Fruit fly (Drosophila melanogaster) whole organism, embryonic: ENCODE measurements around the gene CG11679.

Source experiments
- Atf6 ChIP-seq: fragments of 200-800 bp; sonication (Bioruptor generic); IDR thresholded peaks from 2 replicates; pipeline ENCODE4 v1.3.6; 2022; ENCODE audit warnings: missing biosample characterization, missing genetic modification characterization
- Blimp-1 ChIP-seq: fragments of 200-800 bp; sonication (Bioruptor generic); optimal IDR thresholded peaks from 3 replicates; lab custom pipeline; 2018; ENCODE audit warnings: missing biosample characterization, missing genetic modification characterization, mild to moderate bottlenecking, moderate library complexity, missing genetic modification reagents
- C15 ChIP-seq: fragments of 200-800 bp; sonication (Bioruptor generic); IDR thresholded peaks from 3 replicates; pipeline ENCODE4 v1.3.6; 2022; ENCODE audit warnings: missing biosample characterization, missing genetic modification characterization
- CG10431 ChIP-seq: fragments of 200-800 bp; sonication (Bioruptor generic); optimal IDR thresholded peaks from 3 replicates; lab custom pipeline; 2018; ENCODE audit warnings: missing biosample characterization, mild to moderate bottlenecking, missing genetic modification characterization
- CG10654 ChIP-seq: fragments of 200-800 bp; sonication (Bioruptor generic); optimal IDR thresholded peaks from 2 replicates; lab custom pipeline; 2016; ENCODE audit warnings: missing biosample characterization, missing genetic modification characterization
- CG1233 ChIP-seq: fragments of 200-800 bp; sonication (Bioruptor generic); optimal IDR thresholded peaks from 4 replicates; lab custom pipeline; 2018; ENCODE audit warnings: missing biosample characterization, mild to moderate bottlenecking, missing genetic modification characterization
- CG13287 ChIP-seq: fragments of 200-800 bp; sonication (Bioruptor generic); IDR thresholded peaks from 2 replicates; pipeline ENCODE4 v1.3.6; 2022; ENCODE audit warnings: missing biosample characterization, missing genetic modification characterization; ENCODE audit not compliant: partially characterized antibody
- CG13775 ChIP-seq: fragments of 200-800 bp; sonication (Bioruptor generic); optimal IDR thresholded peaks from 3 replicates; lab custom pipeline; 2017; ENCODE audit warnings: missing biosample characterization, mild to moderate bottlenecking, missing genetic modification characterization
- CG18476 ChIP-seq: fragments of 200-800 bp; sonication (Bioruptor generic); optimal IDR thresholded peaks from 2 replicates; lab custom pipeline; 2016; ENCODE audit warnings: missing biosample characterization, mild to moderate bottlenecking, missing genetic modification characterization
- CG2116 ChIP-seq: fragments of 200-800 bp; sonication (Bioruptor generic); optimal IDR thresholded peaks from 3 replicates; lab custom pipeline; 2018; ENCODE audit warnings: missing biosample characterization, mild to moderate bottlenecking, missing genetic modification characterization
- CG31224 ChIP-seq: fragments of 200-800 bp; sonication (Bioruptor generic); IDR thresholded peaks from 2 replicates; pipeline ENCODE4 v1.3.6; 2022; ENCODE audit warnings: missing biosample characterization, missing genetic modification characterization
- CG32767 ChIP-seq: fragments of 200-800 bp; sonication (Bioruptor generic); IDR thresholded peaks from 2 replicates; pipeline ENCODE4 v1.3.6; 2022; ENCODE audit warnings: missing biosample characterization, missing genetic modification characterization
- CG34224 ChIP-seq: fragments of 200-800 bp; sonication (Bioruptor generic); IDR thresholded peaks from 3 replicates; pipeline ENCODE4 v1.3.6; 2022; ENCODE audit warnings: missing biosample characterization, missing genetic modification characterization; ENCODE audit not compliant: partially characterized antibody
- CG34376 ChIP-seq: fragments of 200-800 bp; sonication (Bioruptor generic); optimal IDR thresholded peaks from 2 replicates; lab custom pipeline; 2018; ENCODE audit warnings: missing biosample characterization, mild to moderate bottlenecking, missing genetic modification characterization
- CG4360 ChIP-seq: fragments of 200-800 bp; sonication (Bioruptor generic); IDR thresholded peaks from 2 replicates; pipeline ENCODE4 v1.3.6; 2022; ENCODE audit warnings: missing biosample characterization, missing genetic modification characterization
- CG4820 ChIP-seq: fragments of 200-800 bp; sonication (Bioruptor generic); optimal IDR thresholded peaks from 3 replicates; lab custom pipeline; 2016; ENCODE audit warnings: missing biosample characterization, missing genetic modification characterization
- CG5180 ChIP-seq: fragments of 200-800 bp; sonication (Bioruptor generic); optimal IDR thresholded peaks from 3 replicates; lab custom pipeline; 2017; ENCODE audit warnings: missing biosample characterization, missing genetic modification characterization, mild to moderate bottlenecking, moderate library complexity, missing genetic modification reagents
- CG5953 ChIP-seq: fragments of 200-800 bp; sonication (Bioruptor generic); IDR thresholded peaks from 2 replicates; pipeline ENCODE4 v1.3.6; 2022; ENCODE audit warnings: missing biosample characterization, missing genetic modification characterization
- CG8924 ChIP-seq: fragments of 200-800 bp; optimal IDR thresholded peaks from 3 replicates; lab custom pipeline; 2019; ENCODE audit warnings: missing biosample characterization, mild to moderate bottlenecking, missing genetic modification characterization, moderate library complexity
- CG9797 ChIP-seq: fragments of 200-800 bp; sonication (Bioruptor generic); optimal IDR thresholded peaks from 3 replicates; lab custom pipeline; 2018; ENCODE audit warnings: missing biosample characterization, mild to moderate bottlenecking, missing genetic modification characterization
- D19A ChIP-seq: fragments of 200-800 bp; optimal IDR thresholded peaks from 3 replicates; lab custom pipeline; 2019; ENCODE audit warnings: missing biosample characterization, mild to moderate bottlenecking, missing genetic modification characterization, moderate library complexity
- H15 ChIP-seq: fragments of 200-800 bp; sonication (Bioruptor generic); IDR thresholded peaks from 3 replicates; pipeline ENCODE4 v1.3.6; 2022; ENCODE audit warnings: missing biosample characterization, missing genetic modification characterization
- Hmx ChIP-seq: fragments of 200-800 bp; sonication (Bioruptor generic); optimal IDR thresholded peaks from 2 replicates; lab custom pipeline; 2016; ENCODE audit warnings: missing biosample characterization, missing genetic modification characterization
- Hr39 ChIP-seq: fragments of >200 bp; optimal IDR thresholded peaks from 2 replicates; lab custom pipeline; 2017
- MESR4 ChIP-seq: fragments of 200-800 bp; sonication (Bioruptor generic); optimal IDR thresholded peaks from 2 replicates; lab custom pipeline; 2018; ENCODE audit warnings: missing biosample characterization, mild to moderate bottlenecking, missing genetic modification characterization, moderate library complexity
- Nf-YB ChIP-seq: fragments of 200-800 bp; sonication (Bioruptor generic); optimal IDR thresholded peaks from 3 replicates; lab custom pipeline; 2019; ENCODE audit warnings: missing biosample characterization, mild to moderate bottlenecking, missing genetic modification characterization, moderate library complexity
- Pdp1 ChIP-seq, 2 experiments: fragments of 200-800 bp; sonication (Bioruptor generic); optimal IDR thresholded peaks; 3 replicates each; lab custom pipeline; 2016; ENCODE audit warnings: missing biosample characterization in 2 of 2, missing genetic modification characterization in 2 of 2, mild to moderate bottlenecking in 1 of 2, moderate library complexity in 1 of 2
- Ptx1 ChIP-seq: fragments of 200-800 bp; sonication (Bioruptor generic); IDR thresholded peaks from 2 replicates; pipeline ENCODE4 v1.3.6; 2022; ENCODE audit warnings: missing biosample characterization, missing genetic modification characterization
- Sin3A ChIP-seq: fragments of >200 bp; optimal IDR thresholded peaks from 2 replicates; lab custom pipeline; 2018
- Sox100B ChIP-seq: fragments of 200-800 bp; sonication (Bioruptor generic); optimal IDR thresholded peaks from 3 replicates; lab custom pipeline; 2018; ENCODE audit warnings: missing biosample characterization, mild to moderate bottlenecking, missing genetic modification characterization
- TFAM ChIP-seq: fragments of 200-800 bp; sonication (Bioruptor generic); optimal IDR thresholded peaks from 2 replicates; lab custom pipeline; 2017; ENCODE audit warnings: missing biosample characterization, missing genetic modification characterization, inconsistent platforms
- br ChIP-seq: fragments of >200 bp; optimal IDR thresholded peaks from 2 replicates; lab custom pipeline; 2017
- bsh ChIP-seq, 2 experiments: fragments of 200-800 bp; sonication (Bioruptor generic); optimal IDR thresholded peaks; 2 replicates each; lab custom pipeline; 2017 to 2018; ENCODE audit warnings: mild to moderate bottlenecking in 2 of 2, missing biosample characterization in 2 of 2, missing genetic modification characterization in 2 of 2, moderate library complexity in 1 of 2
- cad ChIP-seq: fragments of >200 bp; optimal IDR thresholded peaks from 2 replicates; lab custom pipeline; 2017; ENCODE audit warnings: missing biosample characterization, missing genetic modification characterization
- croc ChIP-seq: fragments of 200-800 bp; sonication (Bioruptor generic); conservative IDR thresholded peaks from 3 replicates; pipeline ENCODE4 v1.3.6; 2022; ENCODE audit warnings: missing biosample characterization, missing genetic modification characterization
- dysf ChIP-seq: fragments of 200-800 bp; sonication (Bioruptor generic); IDR thresholded peaks from 3 replicates; pipeline ENCODE4 v1.3.6; 2022; ENCODE audit warnings: missing biosample characterization, missing genetic modification characterization
- insv ChIP-seq, 2 experiments: fragments of 200-800 bp; sonication (Bioruptor generic); optimal IDR thresholded peaks; 3 replicates each; lab custom pipeline; 2016 to 2018; ENCODE audit warnings: missing biosample characterization in 2 of 2, missing genetic modification characterization in 2 of 2
- kah ChIP-seq: fragments of 200-800 bp; sonication (Bioruptor generic); optimal IDR thresholded peaks from 2 replicates; lab custom pipeline; 2018; ENCODE audit warnings: missing biosample characterization, mild to moderate bottlenecking, missing genetic modification characterization
- lab ChIP-seq: fragments of 200-800 bp; sonication (Bioruptor generic); optimal IDR thresholded peaks from 3 replicates; lab custom pipeline; 2017; ENCODE audit warnings: missing biosample characterization, missing genetic modification characterization, mild to moderate bottlenecking, moderate library complexity, missing genetic modification reagents
- mam ChIP-seq: fragments of 200-800 bp; sonication (Bioruptor generic); optimal IDR thresholded peaks from 3 replicates; lab custom pipeline; 2016; ENCODE audit warnings: missing biosample characterization, missing genetic modification characterization
- pfk ChIP-seq: fragments of 200-800 bp; sonication (Bioruptor generic); optimal IDR thresholded peaks from 2 replicates; lab custom pipeline; 2018; ENCODE audit warnings: missing biosample characterization, mild to moderate bottlenecking, missing genetic modification characterization, moderate library complexity
- sd ChIP-seq: fragments of 200-800 bp; sonication (Bioruptor generic); optimal IDR thresholded peaks from 3 replicates; lab custom pipeline; 2018; ENCODE audit warnings: missing biosample characterization, mild to moderate bottlenecking, missing genetic modification characterization, moderate library complexity
- so ChIP-seq: fragments of 200-800 bp; sonication (Bioruptor generic); IDR thresholded peaks from 3 replicates; pipeline ENCODE4 v1.3.6; 2022; ENCODE audit warnings: missing biosample characterization, missing genetic modification characterization
- tin ChIP-seq: fragments of 200-800 bp; sonication (Bioruptor generic); optimal IDR thresholded peaks from 3 replicates; lab custom pipeline; 2016; ENCODE audit warnings: missing biosample characterization, missing genetic modification characterization
- tna ChIP-seq: fragments of 200-800 bp; sonication (Bioruptor generic); IDR thresholded peaks from 2 replicates; pipeline ENCODE4 v1.3.6; 2022; ENCODE audit warnings: missing biosample characterization, missing genetic modification characterization; ENCODE audit not compliant: partially characterized antibody
- trh ChIP-seq: fragments of 200-800 bp; sonication (Bioruptor generic); optimal IDR thresholded peaks from 2 replicates; lab custom pipeline; 2016; ENCODE audit warnings: missing biosample characterization, missing genetic modification characterization
- unpg ChIP-seq: fragments of 200-800 bp; sonication (Bioruptor generic); optimal IDR thresholded peaks from 3 replicates; lab custom pipeline; 2018; ENCODE audit warnings: missing biosample characterization, mild to moderate bottlenecking, missing genetic modification characterization, moderate library complexity
- vvl ChIP-seq: fragments of 200-800 bp; sonication (Bioruptor generic); IDR thresholded peaks from 2 replicates; pipeline ENCODE4 v1.3.6; 2022; ENCODE audit warnings: missing biosample characterization, missing genetic modification characterization
- wor ChIP-seq: fragments of 200-800 bp; sonication (Bioruptor generic); IDR thresholded peaks from 2 replicates; pipeline ENCODE4 v1.3.6; 2022; ENCODE audit warnings: missing biosample characterization, missing genetic modification characterization
- zen2 ChIP-seq: fragments of 200-800 bp; sonication (Bioruptor generic); IDR thresholded peaks from 3 replicates; pipeline ENCODE4 v1.3.6; 2022; ENCODE audit warnings: missing biosample characterization, missing genetic modification characterization; ENCODE audit not compliant: partially characterized antibody

CG11679 gene

dm6 chrX:15709984-15710750 is 28.6 kb downstream of the CG11679 start, which contains the start of the genes CG9281 and CG15601 (continued):
- TF ChIP-seq bsh (GFP tag; optimal IDR thresholded peaks at IDR 0.05; lab: Kevin White, UChicago): no peak
- no peak for TF ChIP-seq CG4820 (GFP tag; lab: Kevin White, UChicago)
- peak in 1 of 2 experiments; percentile 83 for TF ChIP-seq Pdp1 (GFP tag; optimal IDR thresholded peaks at IDR 0.05; lab: Kevin White, UChicago)
- no peak for TF ChIP-seq sd (tag; lab: Kevin White, UChicago)
- no peak for TF ChIP-seq tin
- TF ChIP-seq croc: no peak
- no peak for TF ChIP-seq Ptx1 (GFP tag; lab: Robert Waterston, UW)
- TF ChIP-seq pfk: peak; percentile 89
- no peak; the same call in 1 of the 2 replicates for TF ChIP-seq Atf6 (GFP tag; lab: Robert Waterston, UW)
- no peak for TF ChIP-seq Hr39
- no peak for TF ChIP-seq D19A (tag; lab: Kevin White, UChicago)
- TF ChIP-seq tna: no peak
- no peak for TF ChIP-seq Sox100B (GFP tag; lab: Kevin White, UChicago)
- no peak for TF ChIP-seq TFAM (GFP tag; lab: Kevin White, UChicago)
- no peak for TF ChIP-seq CG10431 (GFP tag; lab: Kevin White, UChicago)
- no peak for TF ChIP-seq wor
- no peak for TF ChIP-seq CG5180 (GFP tag; lab: Kevin White, UChicago)
- no peak for TF ChIP-seq cad
- no peak for TF ChIP-seq CG5953 (GFP tag; lab: Robert Waterston, UW)
- peak; percentile 32; the same call in 1 of the 3 replicates for TF ChIP-seq dysf (GFP tag; lab: Robert Waterston, UW)
- TF ChIP-seq CG13775 (GFP tag; lab: Kevin White, UChicago): no peak
- TF ChIP-seq CG13287 (GFP tag; lab: Robert Waterston, UW): peak; percentile 20; the same call in 1 of the 2 replicates
- no peak for TF ChIP-seq vvl
- TF ChIP-seq CG8924 (tag; lab: Kevin White, UChicago): no peak
- TF ChIP-seq trh: no peak
- no peak for TF ChIP-seq CG32767
- TF ChIP-seq C15: no peak
- no peak for TF ChIP-seq Hmx (GFP tag; lab: Kevin White, UChicago)
- TF ChIP-seq insv (GFP tag; optimal IDR thresholded peaks at IDR 0.05; lab: Kevin White, UChicago): peak in 1 of 2 experiments; percentile 33
- no peak for TF ChIP-seq Nf-YB
- no peak for TF ChIP-seq CG4360 (GFP tag; lab: Robert Waterston, UW)
- TF ChIP-seq H15 (GFP tag; lab: Robert Waterston, UW): no peak
- peak; percentile 52 for TF ChIP-seq CG34376
- no peak for TF ChIP-seq CG34224
- TF ChIP-seq kah (GFP tag; lab: Kevin White, UChicago): no peak
- no peak for TF ChIP-seq zen2
- peak; percentile 23 for TF ChIP-seq Sin3A (lab: Kevin White, UChicago)
- no peak for TF ChIP-seq CG10654
- TF ChIP-seq lab (GFP tag; lab: Kevin White, UChicago): no peak
- TF ChIP-seq so (GFP tag; lab: Robert Waterston, UW): no peak
- no peak for TF ChIP-seq unpg (GFP tag; lab: Kevin White, UChicago)
- TF ChIP-seq mam (GFP tag; lab: Kevin White, UChicago): no peak
- TF ChIP-seq CG18476: no peak
- peak; percentile 77 for TF ChIP-seq MESR4
- peak; percentile 88 for TF ChIP-seq CG9797
- TF ChIP-seq br: no peak
- no peak for TF ChIP-seq CG31224 (GFP tag; lab: Robert Waterston, UW)
- TF ChIP-seq Blimp-1 (GFP tag; lab: Kevin White, UChicago): no peak
- no peak for TF ChIP-seq CG1233
- TF ChIP-seq CG2116 (GFP tag; lab: Kevin White, UChicago): peak; percentile 45
